Worm (Caenorhabditis elegans) whole organism, L1 larva: ENCODE data around the gene xbx-9.

Source experiments
- C04F5.9 ChIP-seq: sonication (generic microtip); optimal IDR thresholded peaks from 2 replicates; lab custom pipeline; 2016; ENCODE audit warnings: missing genetic modification characterization, missing compliant biosample characterization
- F16B12.6 ChIP-seq: fragments of 150-350 bp; optimal IDR thresholded peaks from 2 replicates; lab custom pipeline; 2014; ENCODE audit warnings: missing biosample characterization, missing genetic modification characterization
- ama-1 ChIP-seq: fragments of 150-350 bp; optimal IDR thresholded peaks from 2 replicates; lab custom pipeline; 2014
- ceh-63 ChIP-seq: fragments of 200-800 bp; sonication (Bioruptor generic); optimal IDR thresholded peaks from 2 replicates; lab custom pipeline; 2018; ENCODE audit warnings: mild to moderate bottlenecking, missing genetic modification characterization, missing compliant biosample characterization
- ceh-8 ChIP-seq: fragments of 200-800 bp; sonication (Bioruptor generic); optimal IDR thresholded peaks from 2 replicates; lab custom pipeline; 2018; ENCODE audit warnings: mild to moderate bottlenecking, missing genetic modification characterization, moderate library complexity, missing compliant biosample characterization
- ceh-82 ChIP-seq, 3 experiments: fragments of 150-350 bp in 1 of 3; sonication (generic microtip) in 2 of 3; optimal IDR thresholded peaks; 2 replicates each; lab custom pipeline; 2014 to 2017; ENCODE audit warnings: missing biosample characterization in 3 of 3, missing genetic modification characterization in 3 of 3
- dpl-1 ChIP-seq, 3 experiments: fragments of 150-350 bp in 2 of 3; sonication (generic microtip) in 1 of 3; optimal IDR thresholded peaks; 2 replicates each; lab custom pipeline; 2014 to 2017; ENCODE audit warnings: missing biosample characterization in 3 of 3, missing genetic modification characterization in 3 of 3, missing genetic modification reagents in 3 of 3
- efl-1 ChIP-seq, 4 experiments: fragments of 150-350 bp; optimal IDR thresholded peaks in 3 of 4; peaks in 1 of 4; 1 replicate in 1 of 4; 2 replicates in 3 of 4; lab custom pipeline; 2014; ENCODE audit warnings: missing biosample characterization in 2 of 4, missing genetic modification characterization in 2 of 4, missing genetic modification reagents in 2 of 4
- efl-3 ChIP-seq: fragments of 200-800 bp; sonication (Bioruptor generic); optimal IDR thresholded peaks from 2 replicates; lab custom pipeline; 2018; ENCODE audit warnings: mild to moderate bottlenecking, missing genetic modification characterization, missing compliant biosample characterization
- egl-13 ChIP-seq: sonication (generic microtip); optimal IDR thresholded peaks from 2 replicates; lab custom pipeline; 2016; ENCODE audit warnings: missing genotype, missing genetic modification reagents, missing genetic modification characterization, missing compliant biosample characterization
- egl-27 ChIP-seq, 2 experiments: fragments of 150-350 bp in 1 of 2; sonication (generic microtip); optimal IDR thresholded peaks; 3 replicates each; lab custom pipeline; 2017 to 2018; ENCODE audit warnings: missing biosample characterization in 2 of 2, missing genetic modification characterization in 2 of 2, missing genetic modification reagents in 2 of 2
- elt-3 ChIP-seq, 6 experiments: fragments of 150-350 bp in 1 of 6; sonication (generic microtip); optimal IDR thresholded peaks; 2 replicates each; lab custom pipeline; 2017 to 2018; ENCODE audit warnings: missing biosample characterization in 6 of 6, missing genetic modification characterization in 6 of 6, inconsistent platforms in 1 of 6
- fkh-4 ChIP-seq: sonication (generic microtip); optimal IDR thresholded peaks from 2 replicates; lab custom pipeline; 2016; ENCODE audit warnings: missing compliant biosample characterization, missing genetic modification characterization, borderline replicate concordance
- fos-1 ChIP-seq: fragments of 150-350 bp; optimal IDR thresholded peaks from 2 replicates; lab custom pipeline; 2014; ENCODE audit warnings: missing biosample characterization, missing genetic modification characterization
- hlh-4 ChIP-seq: sonication (generic microtip); optimal IDR thresholded peaks from 2 replicates; lab custom pipeline; 2016; ENCODE audit warnings: mild to moderate bottlenecking, missing genetic modification characterization, missing compliant biosample characterization
- isw-1 ChIP-seq: fragments of 200-800 bp; sonication (Bioruptor generic); IDR thresholded peaks from 2 replicates; pipeline ENCODE4 v1.3.6; 2022; ENCODE audit warnings: missing genetic modification characterization, missing compliant biosample characterization
- lin-13 ChIP-seq: fragments of 150-350 bp; optimal IDR thresholded peaks from 2 replicates; lab custom pipeline; 2014; ENCODE audit warnings: missing biosample characterization, missing genetic modification reagents, missing genetic modification characterization
- lin-15B ChIP-seq: fragments of 150-350 bp; sonication (generic microtip); optimal IDR thresholded peaks from 3 replicates; lab custom pipeline; 2014; ENCODE audit warnings: missing biosample characterization, missing genetic modification characterization
- lin-35 ChIP-seq, 2 experiments: fragments of 150-350 bp; optimal IDR thresholded peaks; 2 replicates each; lab custom pipeline; 2014; ENCODE audit warnings: missing biosample characterization in 2 of 2, missing genetic modification characterization in 2 of 2, missing genetic modification reagents in 2 of 2
- lin-39 ChIP-seq: fragments of 150-350 bp; optimal IDR thresholded peaks from 2 replicates; lab custom pipeline; 2014; ENCODE audit warnings: missing biosample characterization, missing genetic modification reagents, missing genetic modification characterization
- lsy-2 ChIP-seq, 2 experiments: fragments of 150-350 bp; optimal IDR thresholded peaks; 2 replicates each; lab custom pipeline; 2014; ENCODE audit warnings: missing biosample characterization in 2 of 2, missing genetic modification characterization in 2 of 2
- mef-2 ChIP-seq: fragments of 150-350 bp; optimal IDR thresholded peaks from 2 replicates; lab custom pipeline; 2014; ENCODE audit warnings: missing biosample characterization, missing genetic modification characterization
- nhr-19 ChIP-seq: fragments of 200-800 bp; sonication (Bioruptor generic); conservative IDR thresholded peaks from 2 replicates; pipeline ENCODE4 v1.3.6; 2022; ENCODE audit warnings: missing genetic modification characterization, missing compliant biosample characterization
- nhr-28 ChIP-seq: fragments of 150-350 bp; optimal IDR thresholded peaks from 2 replicates; lab custom pipeline; 2014; ENCODE audit warnings: missing biosample characterization, missing genetic modification characterization
- nhr-47 ChIP-seq: sonication (generic microtip); optimal IDR thresholded peaks from 2 replicates; lab custom pipeline; 2016; ENCODE audit warnings: mild to moderate bottlenecking, missing genetic modification characterization, moderate library complexity, missing compliant biosample characterization
- nhr-71 ChIP-seq: sonication (generic microtip); optimal IDR thresholded peaks from 2 replicates; lab custom pipeline; 2016; ENCODE audit warnings: mild to moderate bottlenecking, missing genetic modification characterization, moderate library complexity, missing compliant biosample characterization
- nhr-76 ChIP-seq: sonication (generic microtip); optimal IDR thresholded peaks from 2 replicates; lab custom pipeline; 2017; ENCODE audit warnings: missing biosample characterization, missing genetic modification characterization
- nhr-85 ChIP-seq: sonication (generic microtip); peaks from one replicate; lab custom pipeline; 2016; ENCODE audit warnings: missing genetic modification characterization, inconsistent platforms, missing compliant biosample characterization
- pag-3 ChIP-seq: sonication (generic microtip); optimal IDR thresholded peaks from 2 replicates; lab custom pipeline; 2017; ENCODE audit warnings: missing genetic modification characterization, mild to moderate bottlenecking, missing compliant biosample characterization, antibody characterized with exemption, borderline replicate concordance; ENCODE audit not compliant: insufficient read depth
- pax-3 ChIP-seq: fragments of 200-800 bp; sonication (Bioruptor generic); optimal IDR thresholded peaks from 2 replicates; lab custom pipeline; 2018; ENCODE audit warnings: mild to moderate bottlenecking, missing genetic modification characterization, moderate library complexity, missing compliant biosample characterization
- pqm-1 ChIP-seq: sonication (generic microtip); optimal IDR thresholded peaks from 3 replicates; lab custom pipeline; 2017; ENCODE audit warnings: missing biosample characterization, missing genetic modification characterization
- sptf-1 ChIP-seq: fragments of 150-350 bp; optimal IDR thresholded peaks from 2 replicates; lab custom pipeline; 2014; ENCODE audit warnings: missing biosample characterization, missing genetic modification characterization
- swsn-7 ChIP-seq: sonication (generic microtip); optimal IDR thresholded peaks from 2 replicates; lab custom pipeline; 2016; ENCODE audit warnings: missing genetic modification characterization, missing compliant biosample characterization
- unc-130 ChIP-seq: fragments of 150-350 bp; optimal IDR thresholded peaks from 2 replicates; lab custom pipeline; 2017; ENCODE audit warnings: missing biosample characterization, missing genetic modification characterization, inconsistent platforms
- unc-30 ChIP-seq: sonication (generic microtip); optimal IDR thresholded peaks from 2 replicates; lab custom pipeline; 2017; ENCODE audit warnings: missing biosample characterization, missing genetic modification characterization
- unc-98 ChIP-seq: fragments of 200-800 bp; sonication (Bioruptor generic); IDR thresholded peaks from 2 replicates; pipeline ENCODE4 v1.3.6; 2022; ENCODE audit warnings: missing genetic modification characterization, missing compliant biosample characterization
- ztf-11 ChIP-seq, 2 experiments: sonication (generic microtip); optimal IDR thresholded peaks; 2 replicates each; lab custom pipeline; 2016 to 2017; ENCODE audit warnings: missing genetic modification characterization in 2 of 2, missing biosample characterization in 1 of 2, missing compliant biosample characterization in 1 of 2

xbx-9 gene

DNA sequence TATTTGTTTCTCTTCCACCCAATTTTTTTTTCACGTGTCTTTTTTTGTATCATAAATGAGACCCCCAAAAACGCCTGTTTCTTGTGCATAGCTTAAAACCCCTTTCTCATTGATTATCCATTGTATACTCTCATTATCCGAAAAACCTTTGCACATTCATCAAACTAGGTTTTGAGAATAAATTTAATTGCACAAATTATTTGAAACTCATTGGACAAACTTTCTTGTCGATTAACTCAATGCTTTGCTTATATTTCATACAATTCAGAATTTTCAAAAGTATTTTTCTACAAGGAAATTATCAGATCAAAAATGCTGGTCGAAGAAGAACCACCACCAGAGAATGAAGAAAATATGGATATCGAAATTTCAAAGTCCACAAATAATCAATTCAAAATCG, 29.9 kb upstream of the xbx-9 start, which contains the start of gene R11D1.1:
TSS of gene R11D1.1 (plus strand) at position 301 of the 400 bp plus-strand sequence.
- TF ChIP-seq isw-1 (GFP tag; lab: Robert Waterston, UW) (no peak), unc-130 (no peak), nhr-76 (tag; lab: Kevin White, UChicago) (no peak)

DNA sequence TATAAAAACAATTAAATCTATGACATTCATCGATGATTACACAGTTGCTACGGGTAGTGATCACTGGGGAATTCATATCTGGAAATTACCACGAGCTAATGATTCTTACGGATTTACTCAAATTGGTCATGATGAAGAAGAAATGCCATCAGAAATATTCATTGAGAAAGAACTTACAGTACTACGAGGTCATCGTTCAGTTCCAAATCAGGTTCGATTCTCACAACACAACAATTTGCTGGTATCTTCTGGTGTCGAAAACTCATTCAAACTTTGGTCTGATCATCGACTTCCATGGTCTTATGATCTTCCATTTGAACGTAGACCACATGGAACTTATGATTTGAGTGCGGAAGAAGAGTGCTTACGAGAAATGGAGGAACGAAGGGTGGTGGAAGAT, 27.5 kb upstream of the xbx-9 start:
- TF ChIP-seq elt-3 (tag; optimal IDR thresholded peaks at IDR 0.05; lab: Kevin White, UChicago) = no peak
- TF ChIP-seq unc-30 (tag; lab: Kevin White, UChicago) = no peak
- no peak for TF ChIP-seq efl-1 (optimal IDR thresholded peaks at IDR 0.05; lab: Kevin White, UChicago)
- TF ChIP-seq efl-1 (GFP tag; optimal IDR thresholded peaks at IDR 0.05 in 1 of 2; lab: Kevin White, UChicago) = peak in 1 of 2 experiments; percentile 65
- TF ChIP-seq, all 84 proteins: peak for 1

DNA sequence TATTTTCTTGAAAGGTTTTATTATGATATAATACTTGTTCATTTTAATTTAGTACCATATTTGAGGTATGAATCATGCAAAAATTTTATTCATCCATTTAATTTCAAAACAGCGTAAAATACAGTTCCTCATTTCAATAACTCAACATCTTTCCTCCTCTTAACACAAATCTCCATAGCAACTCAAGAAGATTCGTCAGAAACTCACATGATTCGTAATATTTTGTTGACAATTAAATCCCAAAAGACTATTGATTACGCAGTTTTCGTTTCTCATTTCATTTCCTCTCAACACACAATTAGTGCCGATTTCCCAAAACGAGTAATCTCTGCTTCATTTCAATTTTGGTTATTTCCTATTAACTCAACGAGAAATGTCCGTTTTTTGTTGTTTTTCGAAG, 25.7 kb upstream of the xbx-9 start, which contains the start of gene R11D1.2:
TSS of gene R11D1.2 (plus strand) at position 301 of the 400 bp plus-strand sequence.
- TF ChIP-seq nhr-85 (tag; lab: Kevin White, UChicago) = no peak
- no peak for TF ChIP-seq sptf-1 (tag; lab: Kevin White, UChicago)
- TF ChIP-seq lsy-2 (tag; optimal IDR thresholded peaks at IDR 0.05; lab: Kevin White, UChicago) = no peak
- TF ChIP-seq lin-15B = no peak
- no peak for TF ChIP-seq fos-1 (tag; lab: Kevin White, UChicago)
- no peak for TF ChIP-seq lin-35 (GFP tag; optimal IDR thresholded peaks at IDR 0.05; lab: Kevin White, UChicago)
- peak; percentile 1 for TF ChIP-seq ceh-8
- no peak for TF ChIP-seq fkh-4 (tag; lab: Kevin White, UChicago)
- TF ChIP-seq elt-3 (tag; optimal IDR thresholded peaks at IDR 0.05; lab: Kevin White, UChicago) = no peak
- TF ChIP-seq efl-1 (optimal IDR thresholded peaks at IDR 0.05; lab: Kevin White, UChicago) = no peak
- peak in 1 of 2 experiments; percentile 77 for TF ChIP-seq efl-1 (GFP tag; optimal IDR thresholded peaks at IDR 0.05 in 1 of 2; lab: Kevin White, UChicago)

- TF ChIP-seq nhr-28 (tag; lab: Kevin White, UChicago) (no peak), lin-39 (no peak), mef-2 (tag; lab: Kevin White, UChicago) (no peak), nhr-85 (tag; lab: Kevin White, UChicago) (no peak), pqm-1 (tag; lab: Kevin White, UChicago) (no peak), efl-3 (GFP tag; lab: Kevin White, UChicago) (no peak), nhr-76 (tag; lab: Kevin White, UChicago) (no peak), swsn-7 (tag; lab: Kevin White, UChicago) (no peak)
- TF ChIP-seq, all 84 proteins: peak for 0
These were observed 22.0 kb upstream of the xbx-9 start, which contains the start of gene R11D1.3 for ce11 chrV:12711999-12712398. R11D1.3 (minus strand) TSS chrV:12712099.

DNA sequence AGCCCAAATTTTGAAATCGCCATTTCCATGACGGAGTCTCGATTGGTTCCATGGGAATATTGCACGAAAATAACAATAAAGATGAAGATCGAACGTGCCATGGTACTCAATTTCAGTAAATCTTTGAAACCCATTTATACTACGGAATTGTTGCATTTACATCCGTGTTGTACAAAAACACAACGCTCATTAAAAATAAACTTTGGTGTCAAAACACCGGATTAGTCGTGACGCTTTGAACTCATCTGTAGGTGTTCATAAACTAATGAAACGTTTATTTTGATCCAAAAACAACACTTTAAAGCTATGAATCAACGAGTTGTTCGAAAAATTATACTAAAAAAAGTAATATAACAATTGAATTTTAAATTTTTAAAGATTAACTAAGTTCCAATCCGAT, 19.9 kb upstream of the xbx-9 start, which contains the start of gene R11D1.4:
TSS of gene R11D1.4 (minus strand) at position 101 of the 400 bp plus-strand sequence.
- no peak for TF ChIP-seq egl-13 (tag; lab: Kevin White, UChicago)
- no peak for TF ChIP-seq pax-3 (tag; lab: Kevin White, UChicago)
- TF ChIP-seq egl-27 (tag; optimal IDR thresholded peaks at IDR 0.05; lab: Kevin White, UChicago) = no peak
- no peak for TF ChIP-seq pag-3 (tag; lab: Kevin White, UChicago)
- no peak for TF ChIP-seq F16B12.6 (tag; lab: Kevin White, UChicago)
- TF ChIP-seq C04F5.9 (tag; lab: Kevin White, UChicago) = no peak
- TF ChIP-seq lin-13 (GFP tag; lab: Kevin White, UChicago) = no peak
- no peak for TF ChIP-seq unc-130
- TF ChIP-seq nhr-19 (GFP tag; lab: Robert Waterston, UW) = no peak
- TF ChIP-seq unc-98 (GFP tag; lab: Robert Waterston, UW) = no peak
- no peak for TF ChIP-seq ztf-11 (tag; optimal IDR thresholded peaks at IDR 0.05; lab: Kevin White, UChicago)
- no peak for TF ChIP-seq hlh-4 (tag; lab: Kevin White, UChicago)
- no peak for TF ChIP-seq nhr-71 (tag; lab: Kevin White, UChicago)
- TF ChIP-seq fos-1 (tag; lab: Kevin White, UChicago) = no peak
- no peak for TF ChIP-seq nhr-47 (tag; lab: Kevin White, UChicago)
- TF ChIP-seq dpl-1 (GFP tag; optimal IDR thresholded peaks at IDR 0.05; lab: Kevin White, UChicago) = no peak
- no peak for TF ChIP-seq ama-1 (lab: Kevin White, UChicago)
- no peak for TF ChIP-seq ceh-63 (GFP tag; lab: Kevin White, UChicago)
- no peak for TF ChIP-seq ceh-82 (tag; optimal IDR thresholded peaks at IDR 0.05; lab: Kevin White, UChicago)
